Worm (Caenorhabditis elegans): ENCODE data around the gene josd-1.

DNA sequence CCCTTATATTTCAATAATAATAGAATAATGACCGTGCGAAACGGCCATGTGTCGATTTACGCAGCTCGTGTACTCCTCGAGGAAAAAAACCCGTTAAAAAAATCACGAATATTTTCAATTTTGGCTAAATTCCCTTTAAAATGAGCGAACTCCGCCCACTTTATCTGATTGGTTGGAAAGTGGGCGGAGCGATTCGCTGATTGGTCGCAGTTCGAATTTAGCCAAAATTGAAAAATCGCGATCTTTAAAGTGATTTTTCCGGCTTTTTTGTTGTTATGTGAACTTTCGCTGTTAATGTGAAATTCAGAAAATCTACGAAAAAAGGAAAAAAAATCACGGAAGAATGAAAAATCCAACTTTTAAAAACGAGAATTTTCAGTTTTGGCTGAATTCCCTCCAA lies 18.6 kb upstream of the josd-1 start:
- no peak for TF ChIP-seq npax-4 (tag; optimal IDR thresholded peaks at IDR 0.05)
- TF ChIP-seq ama-1 (optimal IDR thresholded peaks at IDR 0.05): no peak
- TF ChIP-seq elt-4 (tag; optimal IDR thresholded peaks at IDR 0.05): no peak
- no peak for TF ChIP-seq unc-42 (tag; optimal IDR thresholded peaks at IDR 0.05)
- TF ChIP-seq Y22D7AL.16 (tag; optimal IDR thresholded peaks at IDR 0.05): no peak
